Worm (Caenorhabditis elegans) whole organism, mixed stage, embryonic: ENCODE data around the gene pqn-54.

Experiments
- ceh-43 ChIP-seq: fragments of 200-800 bp; sonication (Bioruptor generic); optimal IDR thresholded peaks from 2 replicates; lab custom pipeline; 2018; ENCODE audit warnings: mild to moderate bottlenecking, missing genetic modification characterization, moderate library complexity, missing compliant biosample characterization
- lsy-2 ChIP-seq: fragments of 150-350 bp; optimal IDR thresholded peaks from 2 replicates; lab custom pipeline; 2014; ENCODE audit warnings: missing biosample characterization, missing genetic modification characterization

- TF ChIP-seq lsy-2 (tag; lab: Kevin White, UChicago) (no peak), ceh-43 (no peak)
These were observed 2.7 kb downstream of the pqn-54 start, which contains the start of gene gid-8 for ce11 chrV:1467444-1467843.
